Fruit fly (Drosophila melanogaster) whole organism, prepupa: Measurements from ENCODE around the gene ric8a.
A peak's percentile ranks its signal among the peaks of the same experiment; 100 is the strongest.

ENCODE experiments used
- Blimp-1 ChIP-seq: fragments of 200-800 bp; sonication (Bioruptor generic); optimal IDR thresholded peaks from 3 replicates; lab custom pipeline; 2017; ENCODE audit warnings: missing biosample characterization, missing genetic modification characterization, mild to moderate bottlenecking, moderate library complexity, missing genetic modification reagents
- CG10631 ChIP-seq: fragments of 200-800 bp; sonication (Bioruptor generic); optimal IDR thresholded peaks from 2 replicates; lab custom pipeline; 2016; ENCODE audit warnings: missing biosample characterization, missing genetic modification characterization
- CG10669 ChIP-seq: fragments of 200-800 bp; sonication (Bioruptor generic); optimal IDR thresholded peaks from 3 replicates; lab custom pipeline; 2018; ENCODE audit warnings: missing biosample characterization, mild to moderate bottlenecking, missing genetic modification characterization, moderate library complexity
- CG11294 ChIP-seq: fragments of 200-800 bp; sonication (Bioruptor generic); IDR thresholded peaks from 2 replicates; pipeline ENCODE4 v1.3.6; 2022; ENCODE audit warnings: missing biosample characterization, missing genetic modification characterization
- CG11762 ChIP-seq: fragments of 200-800 bp; sonication (Bioruptor generic); optimal IDR thresholded peaks from 3 replicates; lab custom pipeline; 2016; ENCODE audit warnings: missing biosample characterization, missing genetic modification characterization; ENCODE audit not compliant: insufficient read depth
- CG11902 ChIP-seq: fragments of 200-800 bp; sonication (Bioruptor generic); optimal IDR thresholded peaks from 3 replicates; lab custom pipeline; 2016; ENCODE audit warnings: missing biosample characterization, missing genetic modification characterization
- CG15336 ChIP-seq: fragments of 200-800 bp; sonication (Bioruptor generic); IDR thresholded peaks from 2 replicates; pipeline ENCODE4 v1.3.6; 2022; ENCODE audit warnings: missing biosample characterization, missing genetic modification characterization
- CG16779 ChIP-seq: fragments of 200-800 bp; sonication (Bioruptor generic); optimal IDR thresholded peaks from 3 replicates; lab custom pipeline; 2017; ENCODE audit warnings: missing biosample characterization, mild to moderate bottlenecking, missing genetic modification characterization
- CG3032 ChIP-seq: fragments of 200-800 bp; optimal IDR thresholded peaks from 2 replicates; lab custom pipeline; 2019; ENCODE audit warnings: missing biosample characterization, mild to moderate bottlenecking, missing genetic modification characterization, moderate library complexity
- CG32006 ChIP-seq: fragments of 200-800 bp; sonication (Bioruptor generic); optimal IDR thresholded peaks from 3 replicates; lab custom pipeline; 2017; ENCODE audit warnings: missing biosample characterization, mild to moderate bottlenecking, missing genetic modification characterization
- CG34406 ChIP-seq: fragments of 200-800 bp; sonication (Bioruptor generic); optimal IDR thresholded peaks from 3 replicates; lab custom pipeline; 2016; ENCODE audit warnings: missing biosample characterization, missing genetic modification characterization
- CG3919 ChIP-seq: fragments of 200-800 bp; sonication (Bioruptor generic); optimal IDR thresholded peaks from 3 replicates; lab custom pipeline; 2016; ENCODE audit warnings: missing biosample characterization, missing genetic modification characterization
- CG4318 ChIP-seq: fragments of 200-800 bp; sonication (Bioruptor generic); optimal IDR thresholded peaks from 3 replicates; lab custom pipeline; 2017; ENCODE audit warnings: missing biosample characterization, mild to moderate bottlenecking, missing genetic modification characterization
- CG6276 ChIP-seq: fragments of 200-800 bp; sonication (Bioruptor generic); optimal IDR thresholded peaks from 2 replicates; lab custom pipeline; 2017; ENCODE audit warnings: missing biosample characterization, mild to moderate bottlenecking, missing genetic modification characterization
- CG7368 ChIP-seq: fragments of 200-800 bp; sonication (Bioruptor generic); optimal IDR thresholded peaks from 3 replicates; lab custom pipeline; 2016; ENCODE audit warnings: missing biosample characterization, missing genetic modification characterization
- CG8632 ChIP-seq: fragments of 200-800 bp; sonication (Bioruptor generic); optimal IDR thresholded peaks from 3 replicates; lab custom pipeline; 2016; ENCODE audit warnings: missing biosample characterization, missing genetic modification characterization
- CG9139 ChIP-seq: fragments of 200-800 bp; sonication (Bioruptor generic); optimal IDR thresholded peaks from 3 replicates; lab custom pipeline; 2017; ENCODE audit warnings: missing biosample characterization, mild to moderate bottlenecking, missing genetic modification characterization
- Eip75B ChIP-seq: fragments of 200-800 bp; sonication (Bioruptor generic); optimal IDR thresholded peaks from 3 replicates; lab custom pipeline; 2016; ENCODE audit warnings: missing biosample characterization, missing genetic modification characterization
- Eip78C ChIP-seq: fragments of 200-800 bp; sonication (Bioruptor generic); peaks from one replicate; lab custom pipeline; 2016; ENCODE audit warnings: missing biosample characterization, missing genetic modification characterization
- Eip93F ChIP-seq: fragments of 200-800 bp; sonication (Bioruptor generic); optimal IDR thresholded peaks from 2 replicates; lab custom pipeline; 2016; ENCODE audit warnings: missing biosample characterization, mild to moderate bottlenecking, missing genetic modification characterization
- Ets96B ChIP-seq: fragments of 200-800 bp; optimal IDR thresholded peaks from 2 replicates; lab custom pipeline; 2019; ENCODE audit warnings: missing biosample characterization, mild to moderate bottlenecking, missing genetic modification characterization, moderate library complexity
- Gug ChIP-seq: fragments of 200-800 bp; sonication (Bioruptor generic); IDR thresholded peaks from 2 replicates; pipeline ENCODE4 v1.3.6; 2022; ENCODE audit warnings: missing biosample characterization, missing genetic modification characterization
- Hr38 ChIP-seq: sonication (Bioruptor generic); optimal IDR thresholded peaks from 2 replicates; lab custom pipeline; 2016; ENCODE audit warnings: missing biosample characterization, missing genetic modification characterization
- Hr39 ChIP-seq: fragments of 200-800 bp; sonication (Bioruptor generic); optimal IDR thresholded peaks from 2 replicates; lab custom pipeline; 2016; ENCODE audit warnings: missing biosample characterization, missing genetic modification characterization
- Hr4 ChIP-seq: fragments of 200-800 bp; sonication (Bioruptor generic); optimal IDR thresholded peaks from 3 replicates; lab custom pipeline; 2016; ENCODE audit warnings: missing biosample characterization, missing genetic modification characterization
- Lpt ChIP-seq: fragments of 200-800 bp; sonication (Bioruptor generic); optimal IDR thresholded peaks from 3 replicates; lab custom pipeline; 2016; ENCODE audit warnings: missing biosample characterization, missing genetic modification characterization
- OdsH ChIP-seq: fragments of 200-800 bp; sonication (Bioruptor generic); optimal IDR thresholded peaks from 3 replicates; lab custom pipeline; 2016; ENCODE audit warnings: missing biosample characterization, missing genetic modification characterization
- Smox ChIP-seq: fragments of 200-800 bp; sonication (Bioruptor generic); optimal IDR thresholded peaks from 3 replicates; lab custom pipeline; 2016; ENCODE audit warnings: missing biosample characterization, missing genetic modification characterization
- Sox14 ChIP-seq: fragments of 200-800 bp; sonication (Bioruptor generic); optimal IDR thresholded peaks from 3 replicates; lab custom pipeline; 2016; ENCODE audit warnings: missing biosample characterization, missing genetic modification characterization
- achi ChIP-seq: fragments of 200-800 bp; sonication (Bioruptor generic); optimal IDR thresholded peaks from 3 replicates; lab custom pipeline; 2016; ENCODE audit warnings: missing biosample characterization, missing genetic modification characterization
- cyc ChIP-seq: fragments of 200-800 bp; sonication (Bioruptor generic); optimal IDR thresholded peaks from 3 replicates; lab custom pipeline; 2016; ENCODE audit warnings: missing biosample characterization, missing genetic modification characterization
- dac ChIP-seq: fragments of 200-800 bp; sonication (Bioruptor generic); optimal IDR thresholded peaks from 2 replicates; lab custom pipeline; 2017; ENCODE audit warnings: missing biosample characterization, mild to moderate bottlenecking, missing genetic modification characterization
- dsx ChIP-seq: fragments of 200-800 bp; optimal IDR thresholded peaks from 3 replicates; lab custom pipeline; 2019; ENCODE audit warnings: missing biosample characterization, mild to moderate bottlenecking, missing genetic modification characterization, moderate library complexity; ENCODE audit not compliant: poor library complexity, severe bottlenecking
- eg ChIP-seq: fragments of 200-800 bp; sonication (Bioruptor generic); IDR thresholded peaks from 3 replicates; pipeline ENCODE4 v1.3.6; 2022; ENCODE audit warnings: missing biosample characterization, missing genetic modification characterization
- esn ChIP-seq: fragments of 200-800 bp; sonication (Bioruptor generic); optimal IDR thresholded peaks from 2 replicates; lab custom pipeline; 2016; ENCODE audit warnings: missing biosample characterization, mild to moderate bottlenecking, missing genetic modification characterization, moderate library complexity
- fd59A ChIP-seq: fragments of 200-800 bp; sonication (Bioruptor generic); optimal IDR thresholded peaks from 2 replicates; lab custom pipeline; 2017; ENCODE audit warnings: missing biosample characterization, mild to moderate bottlenecking, missing genetic modification characterization, missing genetic modification reagents
- fd85E ChIP-seq: fragments of 200-800 bp; sonication (Bioruptor generic); optimal IDR thresholded peaks from 3 replicates; lab custom pipeline; 2016; ENCODE audit warnings: missing biosample characterization, missing genetic modification characterization
- fkh ChIP-seq: fragments of 200-800 bp; sonication (Bioruptor generic); optimal IDR thresholded peaks from 3 replicates; lab custom pipeline; 2017; ENCODE audit warnings: missing biosample characterization, mild to moderate bottlenecking, missing genetic modification characterization, moderate library complexity
- lz ChIP-seq: fragments of 200-800 bp; sonication (Bioruptor generic); optimal IDR thresholded peaks from 3 replicates; lab custom pipeline; 2016; ENCODE audit warnings: missing biosample characterization, missing genetic modification characterization
- pdm3 ChIP-seq: fragments of 200-800 bp; sonication (Bioruptor generic); optimal IDR thresholded peaks from 3 replicates; lab custom pipeline; 2016; ENCODE audit warnings: missing biosample characterization, missing genetic modification characterization
- salr ChIP-seq, 2 experiments: fragments of 200-800 bp; sonication (Bioruptor generic); optimal IDR thresholded peaks; 3 replicates each; lab custom pipeline; 2016 to 2018; ENCODE audit warnings: missing biosample characterization in 2 of 2, missing genetic modification characterization in 2 of 2, mild to moderate bottlenecking in 1 of 2
- spab ChIP-seq: fragments of 200-800 bp; sonication (Bioruptor generic); optimal IDR thresholded peaks from 2 replicates; lab custom pipeline; 2017; ENCODE audit warnings: missing biosample characterization, mild to moderate bottlenecking, missing genetic modification characterization, missing genetic modification reagents
- svp ChIP-seq: fragments of 200-800 bp; sonication (Bioruptor generic); peaks from one replicate; lab custom pipeline; 2016; ENCODE audit warnings: missing biosample characterization, missing genetic modification characterization
- topi ChIP-seq: fragments of 200-800 bp; sonication (Bioruptor generic); optimal IDR thresholded peaks from 3 replicates; lab custom pipeline; 2016; ENCODE audit warnings: missing biosample characterization, missing genetic modification characterization
- vri ChIP-seq: fragments of 200-800 bp; sonication (Bioruptor generic); optimal IDR thresholded peaks from 3 replicates; lab custom pipeline; 2016; ENCODE audit warnings: missing biosample characterization, mild to moderate bottlenecking, missing genetic modification characterization

Gene ric8a

dm6 chrX:9250161-9250831, 5.7 kb upstream of the ric8a start, which contains the start of gene CG17754 (continued):
- no peak for TF ChIP-seq CG34406 (GFP tag; lab: Kevin White, UChicago)
- no peak for TF ChIP-seq CG16779
- peak; percentile 57; the same call in 2 of the 3 replicates for TF ChIP-seq eg (GFP tag; lab: Robert Waterston, UW)
- TF ChIP-seq Eip75B (GFP tag; lab: Kevin White, UChicago) = no peak
- TF ChIP-seq dsx (GFP tag; lab: Kevin White, UChicago) = peak; percentile 87
- no peak for TF ChIP-seq CG10631 (GFP tag; lab: Kevin White, UChicago)
- no peak for TF ChIP-seq fd85E (GFP tag; lab: Kevin White, UChicago)
- TF ChIP-seq fkh (GFP tag; lab: Kevin White, UChicago) = peak; percentile 78
- no peak for TF ChIP-seq Smox (GFP tag; lab: Kevin White, UChicago)
- TF ChIP-seq Blimp-1 (GFP tag; lab: Kevin White, UChicago) = no peak
- TF ChIP-seq CG4318 = no peak
- TF ChIP-seq CG3032 = no peak
- peak; percentile 31 for TF ChIP-seq lz (GFP tag; lab: Kevin White, UChicago)
- TF ChIP-seq Hr38 (GFP tag; lab: Kevin White, UChicago) = no peak
- peak; percentile 5 for TF ChIP-seq esn (GFP tag; lab: Kevin White, UChicago)
- TF ChIP-seq CG10669 (GFP tag; lab: Kevin White, UChicago) = no peak
- peak; percentile 49 for TF ChIP-seq svp (GFP tag; lab: Kevin White, UChicago)

- peak; percentile 56 for TF ChIP-seq CG8632 (GFP tag; lab: Kevin White, UChicago)
- TF ChIP-seq Blimp-1 (GFP tag; lab: Kevin White, UChicago) = peak; percentile 10
- peak; percentile 17 for TF ChIP-seq dac (GFP tag; lab: Kevin White, UChicago)
- peak; percentile 52 for TF ChIP-seq CG4318
- peak; percentile 60 for TF ChIP-seq CG3032
- peak; percentile 57 for TF ChIP-seq vri (GFP tag; lab: Kevin White, UChicago)
- TF ChIP-seq Hr4 = peak; percentile 54
- peak; percentile 72 for TF ChIP-seq topi (GFP tag; lab: Kevin White, UChicago)
- TF ChIP-seq svp (GFP tag; lab: Kevin White, UChicago) = peak; percentile 88
- TF ChIP-seq Eip75B (GFP tag; lab: Kevin White, UChicago) = peak; percentile 45
- peak; percentile 88 for TF ChIP-seq Eip78C (GFP tag; lab: Kevin White, UChicago)
- peak; percentile 63 for TF ChIP-seq OdsH (GFP tag; lab: Kevin White, UChicago)
- peak; percentile 33 for TF ChIP-seq fkh (GFP tag; lab: Kevin White, UChicago)
- peak; percentile 85 for TF ChIP-seq lz (GFP tag; lab: Kevin White, UChicago)
- TF ChIP-seq CG32006 (GFP tag; lab: Kevin White, UChicago) = peak; percentile 74
- peak; percentile 74 for TF ChIP-seq Hr39 (GFP tag; lab: Kevin White, UChicago)
- peak; percentile 73 for TF ChIP-seq cyc
- TF ChIP-seq salr (GFP tag; optimal IDR thresholded peaks at IDR 0.05; lab: Kevin White, UChicago) = peak; percentile 8 to 77
- TF ChIP-seq CG9139 = no peak
- TF ChIP-seq CG11762 (GFP tag; lab: Kevin White, UChicago) = peak; percentile 24
- TF ChIP-seq achi (GFP tag; lab: Kevin White, UChicago) = peak; percentile 51
- TF ChIP-seq CG6276 (GFP tag; lab: Kevin White, UChicago) = peak; percentile 50
- peak; percentile 73 for TF ChIP-seq pdm3 (GFP tag; lab: Kevin White, UChicago)
- TF ChIP-seq Eip93F = no peak
- peak; percentile 47 for TF ChIP-seq fd59A
- TF ChIP-seq Smox (GFP tag; lab: Kevin White, UChicago) = peak; percentile 64
- peak; percentile 65 for TF ChIP-seq CG7368 (GFP tag; lab: Kevin White, UChicago)
- peak; percentile 52 for TF ChIP-seq CG15336 (GFP tag; lab: Robert Waterston, UW)
- TF ChIP-seq spab (GFP tag; lab: Kevin White, UChicago) = peak; percentile 31
- no peak for TF ChIP-seq Lpt
- peak; percentile 68 for TF ChIP-seq CG10669 (GFP tag; lab: Kevin White, UChicago)
- peak; percentile 31; the same call in 1 of the 2 replicates for TF ChIP-seq CG11294
- peak; percentile 92 for TF ChIP-seq Sox14
- TF ChIP-seq CG3919 (GFP tag; lab: Kevin White, UChicago) = peak; percentile 63
- peak; percentile 58 for TF ChIP-seq Gug (GFP tag; lab: Robert Waterston, UW)
- TF ChIP-seq Ets96B (tag; lab: Kevin White, UChicago) = peak; percentile 51
- peak; percentile 67 for TF ChIP-seq eg (GFP tag; lab: Robert Waterston, UW)
- TF ChIP-seq CG11902 (GFP tag; lab: Kevin White, UChicago) = peak; percentile 59
- peak; percentile 78 for TF ChIP-seq esn (GFP tag; lab: Kevin White, UChicago)
- TF ChIP-seq fd85E (GFP tag; lab: Kevin White, UChicago) = peak; percentile 19
- peak; percentile 22 for TF ChIP-seq CG16779
- TF ChIP-seq CG34406 (GFP tag; lab: Kevin White, UChicago) = peak; percentile 52
Measured at dm6 chrX:9251212-9251877, 4.6 kb upstream of the ric8a start.
